Worm (Caenorhabditis elegans) whole organism, early embryonic: ENCODE results near the gene sas-6.

ENCODE experiments used
- B0310.2 ChIP-seq: sonication (generic microtip); optimal IDR thresholded peaks from 2 replicates; lab custom pipeline; 2016; ENCODE audit warnings: mild to moderate bottlenecking, missing genetic modification characterization, missing compliant biosample characterization
- F13C5.2 ChIP-seq: sonication (generic microtip); optimal IDR thresholded peaks from 2 replicates; lab custom pipeline; 2017; ENCODE audit warnings: mild to moderate bottlenecking, missing genetic modification characterization, inconsistent platforms, missing compliant biosample characterization
- aly-1 ChIP-seq: sonication (generic microtip); optimal IDR thresholded peaks from 2 replicates; lab custom pipeline; 2016; ENCODE audit warnings: missing genetic modification characterization, missing compliant biosample characterization
- ama-1 ChIP-seq: fragments of 150-350 bp; optimal IDR thresholded peaks from 2 replicates; lab custom pipeline; 2014
- ceh-13 ChIP-seq: fragments of 200-800 bp; sonication (Bioruptor generic); optimal IDR thresholded peaks from 2 replicates; lab custom pipeline; 2018; ENCODE audit warnings: mild to moderate bottlenecking, missing genetic modification characterization, missing compliant biosample characterization
- ceh-36 ChIP-seq: sonication (generic microtip); optimal IDR thresholded peaks from 2 replicates; lab custom pipeline; 2016; ENCODE audit warnings: missing genetic modification characterization, inconsistent platforms, missing compliant biosample characterization
- ets-7 ChIP-seq: sonication (generic microtip); optimal IDR thresholded peaks from 2 replicates; lab custom pipeline; 2016; ENCODE audit warnings: missing genotype, missing genetic modification characterization, missing compliant biosample characterization
- flt-1 ChIP-seq: fragments of 200-800 bp; sonication (Bioruptor generic); IDR thresholded peaks from 2 replicates; pipeline ENCODE4 v1.3.6; 2022; ENCODE audit warnings: missing genetic modification characterization, missing compliant biosample characterization
- hmbx-1 ChIP-seq: sonication (generic microtip); optimal IDR thresholded peaks from 2 replicates; lab custom pipeline; 2016; ENCODE audit warnings: mild to moderate bottlenecking, missing genetic modification characterization, missing compliant biosample characterization
- hmg-4 ChIP-seq: fragments of 200-800 bp; sonication (Bioruptor generic); optimal IDR thresholded peaks from 2 replicates; lab custom pipeline; 2018; ENCODE audit warnings: mild to moderate bottlenecking, missing genetic modification characterization, missing compliant biosample characterization
- hnd-1 ChIP-seq: sonication (generic microtip); optimal IDR thresholded peaks from 2 replicates; lab custom pipeline; 2016; ENCODE audit warnings: missing genetic modification characterization, missing compliant biosample characterization
- pes-1 ChIP-seq: fragments of 200-800 bp; sonication (Bioruptor generic); IDR thresholded peaks from 2 replicates; pipeline ENCODE4 v1.3.6; 2022; ENCODE audit warnings: missing genetic modification reagents, missing genetic modification characterization, missing compliant biosample characterization
- scrt-1 ChIP-seq: fragments of 200-800 bp; sonication (Bioruptor generic); IDR thresholded peaks from 2 replicates; pipeline ENCODE4 v1.3.6; 2022; ENCODE audit warnings: missing genetic modification characterization, missing compliant biosample characterization
- sea-1 ChIP-seq: fragments of 200-800 bp; sonication (Bioruptor generic); conservative IDR thresholded peaks from 2 replicates; pipeline ENCODE4 v1.3.6; 2022; ENCODE audit warnings: missing genetic modification characterization, missing compliant biosample characterization
- tbx-11 ChIP-seq: fragments of 200-800 bp; sonication (Bioruptor generic); IDR thresholded peaks from 2 replicates; pipeline ENCODE4 v1.3.6; 2022; ENCODE audit warnings: missing genetic modification characterization, missing compliant biosample characterization
- tbx-37 ChIP-seq: fragments of 200-800 bp; sonication (Bioruptor generic); conservative IDR thresholded peaks from 2 replicates; pipeline ENCODE4 v1.3.6; 2022; ENCODE audit warnings: missing genetic modification reagents, missing genetic modification characterization, missing compliant biosample characterization
- tra-4 ChIP-seq: sonication (generic microtip); optimal IDR thresholded peaks from 2 replicates; lab custom pipeline; 2017; ENCODE audit warnings: missing genetic modification characterization, missing compliant biosample characterization

sas-6 gene

ce11 chrIV:13784774-13785173, 3.8 kb downstream of the sas-6 start:
- TF ChIP-seq ceh-36 (tag; lab: Kevin White, UChicago) (no peak), hmbx-1 (no peak), scrt-1 (GFP tag; lab: Robert Waterston, UW) (no peak), sea-1 (no peak), tbx-37 (GFP tag; lab: Robert Waterston, UW) (no peak), hnd-1 (tag; lab: Kevin White, UChicago) (no peak), tra-4 (tag; lab: Kevin White, UChicago) (no peak), ets-7 (tag; lab: Kevin White, UChicago) (no peak), tbx-11 (GFP tag; lab: Robert Waterston, UW) (no peak)

ce11 chrIV:13783237-13784012, 5.1 kb downstream of the sas-6 start, which contains the start of gene iscu-1:
iscu-1 (plus strand) TSS chrIV:13783962.
- TF ChIP-seq scrt-1 (GFP tag; lab: Robert Waterston, UW), result no peak
- TF ChIP-seq tbx-11 (GFP tag; lab: Robert Waterston, UW), result no peak
- no peak for TF ChIP-seq pes-1
- no peak for TF ChIP-seq hmg-4 (GFP tag; lab: Kevin White, UChicago)
- TF ChIP-seq ceh-36 (tag; lab: Kevin White, UChicago), result no peak
- TF ChIP-seq tbx-37 (GFP tag; lab: Robert Waterston, UW), result no peak; the same call in 1 of the 2 replicates
- TF ChIP-seq tra-4 (tag; lab: Kevin White, UChicago), result no peak
- TF ChIP-seq sea-1, result no peak
- no peak for TF ChIP-seq ama-1 (lab: Kevin White, UChicago)
- no peak for TF ChIP-seq ceh-13 (GFP tag; lab: Kevin White, UChicago)
- no peak for TF ChIP-seq aly-1 (tag; lab: Kevin White, UChicago)
- TF ChIP-seq B0310.2 (tag; lab: Kevin White, UChicago), result no peak

- TF ChIP-seq B0310.2 (tag; lab: Kevin White, UChicago) (no peak), ets-7 (tag; lab: Kevin White, UChicago) (no peak), hmg-4 (GFP tag; lab: Kevin White, UChicago) (no peak), flt-1 (GFP tag; lab: Robert Waterston, UW) (no peak), sea-1 (no peak), pes-1 (no peak), tbx-37 (GFP tag; lab: Robert Waterston, UW) (no peak), scrt-1 (GFP tag; lab: Robert Waterston, UW) (no peak), ama-1 (lab: Kevin White, UChicago) (no peak), tra-4 (tag; lab: Kevin White, UChicago) (no peak)
Measured at ce11 chrIV:13782319-13782718, 6.2 kb downstream of the sas-6 start.

ce11 chrIV:13778710-13779109, 9.8 kb downstream of the sas-6 start, which contains the start of gene gly-10:
gly-10 (plus strand) TSS chrIV:13779096.
- no peak for TF ChIP-seq B0310.2 (tag; lab: Kevin White, UChicago)
- TF ChIP-seq ama-1 (lab: Kevin White, UChicago), result no peak
- TF ChIP-seq ceh-13 (GFP tag; lab: Kevin White, UChicago), result no peak
- no peak for TF ChIP-seq aly-1 (tag; lab: Kevin White, UChicago)
- no peak for TF ChIP-seq ets-7 (tag; lab: Kevin White, UChicago)
- TF ChIP-seq tbx-37 (GFP tag; lab: Robert Waterston, UW), result no peak
- no peak for TF ChIP-seq flt-1 (GFP tag; lab: Robert Waterston, UW)
- no peak for TF ChIP-seq sea-1

ce11 chrIV:13777480-13777879, 11.1 kb downstream of the sas-6 start, which contains the start of gene rpl-18:
rpl-18 (plus strand) TSS chrIV:13777865.
- no peak for TF ChIP-seq ets-7 (tag; lab: Kevin White, UChicago)
- TF ChIP-seq sea-1, result no peak
- peak; percentile 22 for TF ChIP-seq F13C5.2 (tag; lab: Kevin White, UChicago)
- no peak for TF ChIP-seq ceh-36 (tag; lab: Kevin White, UChicago)

- TF ChIP-seq ceh-36 (tag; lab: Kevin White, UChicago) (no peak), tbx-37 (GFP tag; lab: Robert Waterston, UW) (no peak), ceh-13 (GFP tag; lab: Kevin White, UChicago) (no peak), scrt-1 (GFP tag; lab: Robert Waterston, UW) (no peak), F13C5.2 (tag; lab: Kevin White, UChicago) (no peak), aly-1 (tag; lab: Kevin White, UChicago) (no peak), hmbx-1 (no peak), tbx-11 (GFP tag; lab: Robert Waterston, UW) (no peak), B0310.2 (tag; lab: Kevin White, UChicago) (no peak), ets-7 (tag; lab: Kevin White, UChicago) (no peak), tra-4 (tag; lab: Kevin White, UChicago) (no peak), hmg-4 (GFP tag; lab: Kevin White, UChicago) (no peak), hnd-1 (tag; lab: Kevin White, UChicago) (no peak), pes-1 (no peak), sea-1 (no peak), ama-1 (lab: Kevin White, UChicago) (no peak), flt-1 (GFP tag; lab: Robert Waterston, UW) (no peak)
Measured at ce11 chrIV:13776745-13777144, 11.8 kb downstream of the sas-6 start.

- TF ChIP-seq tra-4 (tag; lab: Kevin White, UChicago) (no peak), hmbx-1 (no peak), ama-1 (lab: Kevin White, UChicago) (no peak), pes-1 (no peak), B0310.2 (tag; lab: Kevin White, UChicago) (no peak), flt-1 (GFP tag; lab: Robert Waterston, UW) (no peak), hmg-4 (GFP tag; lab: Kevin White, UChicago) (no peak)
Measured at ce11 chrIV:13776115-13776514, 12.4 kb downstream of the sas-6 start, which contains the start of gene Y45F10D.16. Y45F10D.16 (plus strand) TSS chrIV:13776415.
